Fruit fly (Drosophila melanogaster) whole organism, embryonic: ENCODE data around the gene CG2187.

Experiments
- Awh ChIP-seq: fragments of 200-800 bp; sonication (Bioruptor generic); IDR thresholded peaks from 2 replicates; pipeline ENCODE4, ENCODE4 v1.3.6; 2022; ENCODE audit warnings: missing biosample characterization, missing genetic modification characterization
- Bdp1 ChIP-seq: fragments of 200-800 bp; sonication (Bioruptor generic); optimal IDR thresholded peaks from 3 replicates; lab custom pipeline; 2016; ENCODE audit warnings: missing biosample characterization, missing genetic modification characterization
- BtbVII ChIP-seq: fragments of 200-800 bp; sonication (Bioruptor generic); optimal IDR thresholded peaks from 3 replicates; lab custom pipeline; 2017; ENCODE audit warnings: missing biosample characterization, mild to moderate bottlenecking, missing genetic modification characterization
- CG10431 ChIP-seq: fragments of 200-800 bp; sonication (Bioruptor generic); optimal IDR thresholded peaks from 3 replicates; lab custom pipeline; 2018; ENCODE audit warnings: missing biosample characterization, mild to moderate bottlenecking, missing genetic modification characterization
- CG10565 ChIP-seq: fragments of 200-800 bp; sonication (Bioruptor generic); optimal IDR thresholded peaks from 3 replicates; lab custom pipeline; 2016; ENCODE audit warnings: missing biosample characterization, mild to moderate bottlenecking, missing genetic modification characterization
- CG14860 ChIP-seq: fragments of 200-800 bp; sonication (Bioruptor generic); IDR thresholded peaks from 3 replicates; pipeline ENCODE4 v1.3.6; 2022; ENCODE audit warnings: missing biosample characterization, missing genetic modification characterization; ENCODE audit not compliant: partially characterized antibody
- CG16863 ChIP-seq: fragments of 200-800 bp; sonication (Bioruptor generic); optimal IDR thresholded peaks from 3 replicates; lab custom pipeline; 2016; ENCODE audit warnings: missing biosample characterization, missing genetic modification characterization
- CG17568 ChIP-seq: fragments of 200-800 bp; sonication (Bioruptor generic); optimal IDR thresholded peaks from 2 replicates; lab custom pipeline; 2018; ENCODE audit warnings: missing biosample characterization, mild to moderate bottlenecking, missing genetic modification characterization, moderate library complexity
- CG17802 ChIP-seq: fragments of 200-800 bp; sonication (Bioruptor generic); optimal IDR thresholded peaks from 2 replicates; lab custom pipeline; 2018; ENCODE audit warnings: missing biosample characterization, mild to moderate bottlenecking, missing genetic modification characterization, moderate library complexity
- CG18764 ChIP-seq: fragments of 200-800 bp; sonication (Bioruptor generic); optimal IDR thresholded peaks from 3 replicates; lab custom pipeline; 2016; ENCODE audit warnings: missing biosample characterization, missing genetic modification characterization
- CG3065 ChIP-seq: fragments of 200-800 bp; sonication (Bioruptor generic); optimal IDR thresholded peaks from 2 replicates; lab custom pipeline; 2016; ENCODE audit warnings: missing biosample characterization, missing genetic modification characterization
- CG33213 ChIP-seq: fragments of 200-800 bp; sonication (Bioruptor generic); optimal IDR thresholded peaks from 3 replicates; lab custom pipeline; 2016; ENCODE audit warnings: missing biosample characterization, missing genetic modification characterization
- CG3838 ChIP-seq: fragments of 200-800 bp; sonication (Bioruptor generic); optimal IDR thresholded peaks from 3 replicates; lab custom pipeline; 2016; ENCODE audit warnings: missing biosample characterization, missing genetic modification characterization
- CG4328 ChIP-seq: fragments of 200-800 bp; sonication (Bioruptor generic); optimal IDR thresholded peaks from 3 replicates; lab custom pipeline; 2017; ENCODE audit warnings: missing biosample characterization, missing genetic modification reagents, missing genetic modification characterization
- CG4360 ChIP-seq: fragments of 200-800 bp; sonication (Bioruptor generic); IDR thresholded peaks from 2 replicates; pipeline ENCODE4 v1.3.6; 2022; ENCODE audit warnings: missing biosample characterization, missing genetic modification characterization
- CG4424 ChIP-seq: fragments of 200-800 bp; sonication (Bioruptor generic); optimal IDR thresholded peaks from 3 replicates; lab custom pipeline; 2016; ENCODE audit warnings: missing biosample characterization, missing genetic modification characterization
- CG4617 ChIP-seq: fragments of 200-800 bp; sonication (Bioruptor generic); optimal IDR thresholded peaks from 3 replicates; lab custom pipeline; 2016; ENCODE audit warnings: missing biosample characterization, missing genetic modification characterization, borderline replicate concordance
- CG4820 ChIP-seq: fragments of 200-800 bp; sonication (Bioruptor generic); optimal IDR thresholded peaks from 3 replicates; lab custom pipeline; 2016; ENCODE audit warnings: missing biosample characterization, missing genetic modification characterization
- CG6254 ChIP-seq: fragments of 200-800 bp; sonication (Bioruptor generic); optimal IDR thresholded peaks from 3 replicates; lab custom pipeline; 2017; ENCODE audit warnings: mild to moderate bottlenecking, missing biosample characterization, missing genetic modification reagents, missing genetic modification characterization
- CG6654 ChIP-seq: fragments of 200-800 bp; sonication (Bioruptor generic); optimal IDR thresholded peaks from 2 replicates; lab custom pipeline; 2017; ENCODE audit warnings: missing biosample characterization, mild to moderate bottlenecking, missing genetic modification characterization
- CG8924 ChIP-seq: fragments of 200-800 bp; optimal IDR thresholded peaks from 3 replicates; lab custom pipeline; 2019; ENCODE audit warnings: missing biosample characterization, mild to moderate bottlenecking, missing genetic modification characterization, moderate library complexity
- CG9797 ChIP-seq: fragments of 200-800 bp; sonication (Bioruptor generic); optimal IDR thresholded peaks from 3 replicates; lab custom pipeline; 2018; ENCODE audit warnings: missing biosample characterization, mild to moderate bottlenecking, missing genetic modification characterization
- CoRest ChIP-seq: fragments of 200-800 bp; sonication (Bioruptor generic); optimal IDR thresholded peaks from 3 replicates; lab custom pipeline; 2018; ENCODE audit warnings: missing biosample characterization, mild to moderate bottlenecking, missing genetic modification characterization, moderate library complexity
- CrebB ChIP-seq: fragments of 200-800 bp; sonication (Bioruptor generic); optimal IDR thresholded peaks from 3 replicates; lab custom pipeline; 2018; ENCODE audit warnings: missing biosample characterization, mild to moderate bottlenecking, missing genetic modification characterization
- GATAe ChIP-seq: fragments of 200-800 bp; sonication (Bioruptor generic); conservative IDR thresholded peaks from 2 replicates; pipeline ENCODE4 v1.3.6; 2022; ENCODE audit warnings: missing biosample characterization, missing genetic modification characterization
- Hey ChIP-seq: fragments of 200-800 bp; sonication (Bioruptor generic); optimal IDR thresholded peaks from 3 replicates; lab custom pipeline; 2018; ENCODE audit warnings: missing biosample characterization, mild to moderate bottlenecking, missing genetic modification characterization
- Hr78 ChIP-seq, 2 experiments: fragments of 200-800 bp in 1 of 2; fragments of >200 bp in 1 of 2; sonication (Bioruptor generic) in 1 of 2; optimal IDR thresholded peaks; 2 replicates each; lab custom pipeline; 2017 to 2019; ENCODE audit warnings: missing biosample characterization in 2 of 2, missing genetic modification characterization in 2 of 2, mild to moderate bottlenecking in 1 of 2, moderate library complexity in 1 of 2
- Mes4 ChIP-seq: fragments of 200-800 bp; sonication (Bioruptor generic); optimal IDR thresholded peaks from 2 replicates; lab custom pipeline; 2016; ENCODE audit warnings: missing biosample characterization, missing genetic modification characterization
- Ptx1 ChIP-seq: fragments of 200-800 bp; sonication (Bioruptor generic); IDR thresholded peaks from 2 replicates; pipeline ENCODE4 v1.3.6; 2022; ENCODE audit warnings: missing biosample characterization, missing genetic modification characterization
- Sox100B ChIP-seq: fragments of 200-800 bp; sonication (Bioruptor generic); optimal IDR thresholded peaks from 3 replicates; lab custom pipeline; 2018; ENCODE audit warnings: missing biosample characterization, mild to moderate bottlenecking, missing genetic modification characterization
- TFAM ChIP-seq: fragments of 200-800 bp; sonication (Bioruptor generic); optimal IDR thresholded peaks from 2 replicates; lab custom pipeline; 2017; ENCODE audit warnings: missing biosample characterization, missing genetic modification characterization, inconsistent platforms
- Vsx1 ChIP-seq: fragments of 200-800 bp; sonication (Bioruptor generic); optimal IDR thresholded peaks from 2 replicates; lab custom pipeline; 2017; ENCODE audit warnings: missing biosample characterization, mild to moderate bottlenecking, missing genetic modification characterization, missing genetic modification reagents
- esg ChIP-seq: fragments of 200-800 bp; sonication (Bioruptor generic); conservative IDR thresholded peaks from 2 replicates; pipeline ENCODE4 v1.3.6; 2022; ENCODE audit warnings: missing biosample characterization, missing genetic modification characterization
- grn ChIP-seq: fragments of 200-800 bp; sonication (Bioruptor generic); optimal IDR thresholded peaks from 3 replicates; lab custom pipeline; 2017; ENCODE audit warnings: missing biosample characterization, missing genetic modification characterization
- gt ChIP-seq: fragments of 200-800 bp; sonication (Bioruptor generic); IDR thresholded peaks from 2 replicates; pipeline ENCODE4 v1.3.6; 2022; ENCODE audit warnings: missing biosample characterization, missing genetic modification characterization
- jing ChIP-seq: fragments of 200-800 bp; sonication (Bioruptor generic); optimal IDR thresholded peaks from 2 replicates; lab custom pipeline; 2018; ENCODE audit warnings: missing biosample characterization, mild to moderate bottlenecking, missing genetic modification characterization
- lab ChIP-seq: fragments of 200-800 bp; sonication (Bioruptor generic); optimal IDR thresholded peaks from 3 replicates; lab custom pipeline; 2017; ENCODE audit warnings: missing biosample characterization, missing genetic modification characterization, mild to moderate bottlenecking, moderate library complexity, missing genetic modification reagents
- lbe ChIP-seq: fragments of 200-800 bp; sonication (Bioruptor generic); optimal IDR thresholded peaks from 2 replicates; lab custom pipeline; 2016; ENCODE audit warnings: missing biosample characterization, mild to moderate bottlenecking, missing genetic modification characterization
- lilli ChIP-seq: fragments of 200-800 bp; sonication (Bioruptor generic); optimal IDR thresholded peaks from 3 replicates; lab custom pipeline; 2016; ENCODE audit warnings: missing biosample characterization, missing genetic modification characterization
- lmd ChIP-seq: fragments of 200-800 bp; sonication (Bioruptor generic); IDR thresholded peaks from 2 replicates; pipeline ENCODE4 v1.3.6; 2022; ENCODE audit warnings: missing biosample characterization, missing genetic modification characterization
- lola ChIP-seq, 3 experiments: fragments of >200 bp in 2 of 3; fragments of 200-800 bp in 1 of 3; sonication (Bioruptor generic) in 1 of 3; optimal IDR thresholded peaks; 2 replicates each; lab custom pipeline; 2017 to 2019; ENCODE audit warnings: missing biosample characterization in 3 of 3, missing genetic modification characterization in 3 of 3, mild to moderate bottlenecking in 1 of 3, moderate library complexity in 1 of 3
- luna ChIP-seq: fragments of 200-800 bp; sonication (Bioruptor generic); optimal IDR thresholded peaks from 2 replicates; lab custom pipeline; 2016; ENCODE audit warnings: missing biosample characterization, missing genetic modification characterization
- salm ChIP-seq: fragments of 200-800 bp; sonication (Bioruptor generic); optimal IDR thresholded peaks from 2 replicates; lab custom pipeline; 2018; ENCODE audit warnings: missing biosample characterization, mild to moderate bottlenecking, missing genetic modification characterization
- schlank ChIP-seq: fragments of 200-800 bp; sonication (Bioruptor generic); optimal IDR thresholded peaks from 2 replicates; lab custom pipeline; 2018; ENCODE audit warnings: missing biosample characterization, mild to moderate bottlenecking, missing genetic modification characterization
- sens ChIP-seq: fragments of 200-800 bp; sonication (Bioruptor generic); peaks from one replicate; lab custom pipeline; 2016; ENCODE audit warnings: missing biosample characterization, missing genetic modification characterization
- slbo ChIP-seq: fragments of 200-800 bp; sonication (Bioruptor generic); IDR thresholded peaks from 2 replicates; pipeline ENCODE4 v1.3.6; 2022; ENCODE audit warnings: missing biosample characterization, missing genetic modification characterization
- sob ChIP-seq: fragments of 200-800 bp; sonication (Bioruptor generic); IDR thresholded peaks from 2 replicates; pipeline ENCODE4 v1.3.6; 2022; ENCODE audit warnings: missing biosample characterization, missing genetic modification characterization
- wdn ChIP-seq: fragments of 200-800 bp; sonication (Bioruptor generic); IDR thresholded peaks from 2 replicates; pipeline ENCODE4 v1.3.6; 2022; ENCODE audit warnings: missing biosample characterization, missing genetic modification characterization
- yki ChIP-seq: fragments of >200 bp; optimal IDR thresholded peaks from 3 replicates; lab custom pipeline; 2018
- zen2 ChIP-seq: fragments of 200-800 bp; sonication (Bioruptor generic); IDR thresholded peaks from 3 replicates; pipeline ENCODE4 v1.3.6; 2022; ENCODE audit warnings: missing biosample characterization, missing genetic modification characterization; ENCODE audit not compliant: partially characterized antibody
- zfh2 ChIP-seq: fragments of 200-800 bp; sonication (Bioruptor generic); optimal IDR thresholded peaks from 2 replicates; lab custom pipeline; 2016; ENCODE audit warnings: missing biosample characterization, missing genetic modification characterization

Gene CG2187

DNA sequence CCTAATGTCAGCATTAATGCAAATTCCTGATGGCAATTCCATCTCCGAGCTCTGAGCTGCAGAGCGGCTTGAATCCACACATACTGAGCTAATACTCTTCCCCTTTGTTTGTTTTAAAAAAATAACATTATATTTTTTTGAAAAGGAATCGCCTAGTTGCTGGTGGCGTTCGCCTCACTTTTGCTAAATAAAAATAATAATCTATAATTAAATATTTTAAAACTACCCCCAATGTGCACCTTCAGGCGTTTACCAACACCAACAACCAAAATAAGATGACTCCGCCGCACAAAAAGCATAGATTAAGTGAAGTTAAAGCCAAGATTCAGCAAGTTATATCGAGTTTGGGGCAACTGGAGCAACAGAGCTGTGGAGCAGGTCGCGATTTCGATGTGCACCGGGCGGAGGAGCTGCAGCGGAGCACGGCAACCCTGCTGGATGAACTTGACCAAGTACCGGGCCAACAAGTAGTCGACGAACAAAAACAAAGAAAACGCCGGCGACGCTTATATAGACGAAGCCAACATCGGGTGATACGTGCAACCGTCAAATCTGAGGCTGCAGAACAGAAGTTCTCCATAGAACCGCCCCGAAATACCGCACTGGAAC lies 14.3 kb downstream of the CG2187 start, which contains the start of gene CG1896 (continued):
- TF ChIP-seq zfh2 (GFP tag; lab: Kevin White, UChicago) (no peak), esg (GFP tag; lab: Robert Waterston, UW) (0 out of 2 replicates have a peak, but pooled peaks have one; percentile 15), lab (GFP tag; lab: Kevin White, UChicago) (no peak), CoRest (tag; lab: Kevin White, UChicago) (peak; percentile 45), CG33213 (no peak), CG6654 (GFP tag; lab: Kevin White, UChicago) (peak; percentile 1), wdn (GFP tag; lab: Robert Waterston, UW) (no peak), CG4424 (GFP tag; lab: Kevin White, UChicago) (peak; percentile 52), CG10431 (no peak), yki (lab: Kevin White, UChicago) (no peak), CG17802 (tag; lab: Kevin White, UChicago) (peak; percentile 12), CG9797 (no peak), Ptx1 (peak; percentile 56), CG18764 (GFP tag; lab: Kevin White, UChicago) (peak; percentile 23), CG4360 (GFP tag; lab: Robert Waterston, UW) (no peak), salm (tag; lab: Kevin White, UChicago) (no peak), Sox100B (GFP tag; lab: Kevin White, UChicago) (no peak), zen2 (GFP tag; lab: Robert Waterston, UW) (no peak), CG6254 (GFP tag; lab: Kevin White, UChicago) (peak; percentile 30), lmd (GFP tag; lab: Robert Waterston, UW) (no peak), Mes4 (no peak), CG16863 (no peak), schlank (tag; lab: Kevin White, UChicago) (no peak), lilli (GFP tag; lab: Kevin White, UChicago) (peak; percentile 40), CG14860 (GFP tag; lab: Robert Waterston, UW) (no peak), sob (peak; percentile 69), Vsx1 (no peak), Awh (GFP tag; lab: Robert Waterston, UW) (no peak), BtbVII (no peak), Hr78 (GFP tag; optimal IDR thresholded peaks at IDR 0.05; lab: Kevin White, UChicago) (no peak), CG10565 (GFP tag; lab: Kevin White, UChicago) (no peak), Bdp1 (no peak), grn (no peak), CG17568 (GFP tag; lab: Kevin White, UChicago) (no peak), CG3838 (GFP tag; lab: Kevin White, UChicago) (no peak), luna (GFP tag; lab: Kevin White, UChicago) (no peak), sens (GFP tag; lab: Kevin White, UChicago) (peak; percentile 77), CG3065 (GFP tag; lab: Kevin White, UChicago) (no peak), lbe (GFP tag; lab: Kevin White, UChicago) (peak; percentile 68), GATAe (GFP tag; lab: Robert Waterston, UW) (no peak), CG4820 (GFP tag; lab: Kevin White, UChicago) (peak; percentile 5), jing (GFP tag; lab: Kevin White, UChicago) (no peak), TFAM (GFP tag; lab: Kevin White, UChicago) (no peak), gt (GFP tag; lab: Robert Waterston, UW) (no peak), lola (GFP tag; optimal IDR thresholded peaks at IDR 0.05; lab: Kevin White, UChicago) (no peak), Hey (tag; lab: Kevin White, UChicago) (no peak), CG4328 (GFP tag; lab: Kevin White, UChicago) (no peak), CG4617 (GFP tag; lab: Kevin White, UChicago) (peak; percentile 40), slbo (GFP tag; lab: Robert Waterston, UW) (peak; percentile 57; the same call in 1 of the 2 replicates), CrebB (tag; lab: Kevin White, UChicago) (no peak), CG8924 (tag; lab: Kevin White, UChicago) (peak; percentile 60)
